Fruit fly (Drosophila melanogaster) whole organism, embryonic: ENCODE measurements around the gene CG13884.

Experiments used
- ATbp ChIP-seq: fragments of 200-800 bp; sonication (Bioruptor generic); optimal IDR thresholded peaks from 2 replicates; lab custom pipeline; 2017; ENCODE audit warnings: missing biosample characterization, mild to moderate bottlenecking, missing genetic modification characterization, missing genetic modification reagents
- Bgb ChIP-seq: fragments of 200-800 bp; sonication (Bioruptor generic); IDR thresholded peaks from 2 replicates; pipeline ENCODE4 v1.3.6; 2022; ENCODE audit warnings: missing biosample characterization, missing genetic modification characterization; ENCODE audit not compliant: partially characterized antibody
- CG10209 ChIP-seq: fragments of 200-800 bp; sonication (Bioruptor generic); optimal IDR thresholded peaks from 3 replicates; lab custom pipeline; 2017; ENCODE audit warnings: missing biosample characterization, mild to moderate bottlenecking, missing genetic modification characterization, missing genetic modification reagents
- CG10565 ChIP-seq: fragments of 200-800 bp; sonication (Bioruptor generic); optimal IDR thresholded peaks from 3 replicates; lab custom pipeline; 2016; ENCODE audit warnings: missing biosample characterization, mild to moderate bottlenecking, missing genetic modification characterization
- CG11456 ChIP-seq: fragments of 200-800 bp; sonication (Bioruptor generic); IDR thresholded peaks from 3 replicates; pipeline ENCODE4 v1.3.6; 2022; ENCODE audit warnings: missing biosample characterization, missing genetic modification characterization
- CG14710 ChIP-seq: fragments of 200-800 bp; sonication (Bioruptor generic); optimal IDR thresholded peaks from 3 replicates; lab custom pipeline; 2019; ENCODE audit warnings: missing biosample characterization, mild to moderate bottlenecking, missing genetic modification characterization, moderate library complexity
- CG15073 ChIP-seq: fragments of 200-800 bp; sonication (Bioruptor generic); optimal IDR thresholded peaks from 2 replicates; lab custom pipeline; 2016; ENCODE audit warnings: missing biosample characterization, missing genetic modification characterization
- CG17186 ChIP-seq: fragments of 200-800 bp; sonication (Bioruptor generic); optimal IDR thresholded peaks from 3 replicates; lab custom pipeline; 2017; ENCODE audit warnings: missing biosample characterization, missing genetic modification reagents, missing genetic modification characterization
- CG17829 ChIP-seq: fragments of 200-800 bp; optimal IDR thresholded peaks from 2 replicates; lab custom pipeline; 2019; ENCODE audit warnings: missing biosample characterization, mild to moderate bottlenecking, missing genetic modification characterization, moderate library complexity
- CG31365 ChIP-seq: fragments of 200-800 bp; sonication (Bioruptor generic); optimal IDR thresholded peaks from 2 replicates; lab custom pipeline; 2018; ENCODE audit warnings: missing biosample characterization, mild to moderate bottlenecking, missing genetic modification characterization
- CG3163 ChIP-seq: fragments of 200-800 bp; sonication (Bioruptor generic); optimal IDR thresholded peaks from 3 replicates; lab custom pipeline; 2016; ENCODE audit warnings: missing biosample characterization, missing genetic modification characterization
- CG32767 ChIP-seq: fragments of 200-800 bp; sonication (Bioruptor generic); IDR thresholded peaks from 2 replicates; pipeline ENCODE4 v1.3.6; 2022; ENCODE audit warnings: missing biosample characterization, missing genetic modification characterization
- CG4282 ChIP-seq: fragments of 200-800 bp; sonication (Bioruptor generic); optimal IDR thresholded peaks from 2 replicates; lab custom pipeline; 2016; ENCODE audit warnings: missing biosample characterization, missing genetic modification characterization
- CG5180 ChIP-seq: fragments of 200-800 bp; sonication (Bioruptor generic); optimal IDR thresholded peaks from 3 replicates; lab custom pipeline; 2017; ENCODE audit warnings: missing biosample characterization, missing genetic modification characterization, mild to moderate bottlenecking, moderate library complexity, missing genetic modification reagents
- CG6175 ChIP-seq: fragments of 200-800 bp; sonication (Bioruptor generic); IDR thresholded peaks from 3 replicates; pipeline ENCODE4 v1.3.6; 2022; ENCODE audit warnings: missing biosample characterization, missing genetic modification characterization
- CG6765 ChIP-seq: fragments of 200-800 bp; sonication (Bioruptor generic); optimal IDR thresholded peaks from 3 replicates; lab custom pipeline; 2017; ENCODE audit warnings: missing biosample characterization, mild to moderate bottlenecking, missing genetic modification characterization
- CG8924 ChIP-seq: fragments of 200-800 bp; optimal IDR thresholded peaks from 3 replicates; lab custom pipeline; 2019; ENCODE audit warnings: missing biosample characterization, mild to moderate bottlenecking, missing genetic modification characterization, moderate library complexity
- Chrac-16 ChIP-seq: fragments of 200-800 bp; sonication (Bioruptor generic); optimal IDR thresholded peaks from 3 replicates; lab custom pipeline; 2016; ENCODE audit warnings: missing biosample characterization, missing genetic modification characterization
- CoRest ChIP-seq: fragments of 200-800 bp; sonication (Bioruptor generic); optimal IDR thresholded peaks from 3 replicates; lab custom pipeline; 2018; ENCODE audit warnings: missing biosample characterization, mild to moderate bottlenecking, missing genetic modification characterization, moderate library complexity
- D ChIP-seq, 2 experiments: fragments of 200-800 bp in 1 of 2; fragments of >200 bp in 1 of 2; sonication (Bioruptor generic) in 1 of 2; optimal IDR thresholded peaks; 2 replicates in 1 of 2; 3 replicates in 1 of 2; lab custom pipeline; 2017; ENCODE audit warnings: mild to moderate bottlenecking in 1 of 2, missing biosample characterization in 1 of 2, missing genetic modification characterization in 1 of 2, missing genetic modification reagents in 1 of 2
- Ets97D ChIP-seq: fragments of 200-800 bp; sonication (Bioruptor generic); optimal IDR thresholded peaks from 3 replicates; lab custom pipeline; 2016; ENCODE audit warnings: missing biosample characterization, missing genetic modification characterization
- Fer2 ChIP-seq: fragments of 200-800 bp; sonication (Bioruptor generic); optimal IDR thresholded peaks from 2 replicates; lab custom pipeline; 2018; ENCODE audit warnings: missing biosample characterization, mild to moderate bottlenecking, missing genetic modification characterization, moderate library complexity
- HLH4C ChIP-seq: fragments of 200-800 bp; sonication (Bioruptor generic); IDR thresholded peaks from 3 replicates; pipeline ENCODE4 v1.3.6; 2022; ENCODE audit warnings: missing biosample characterization, missing genetic modification characterization; ENCODE audit not compliant: partially characterized antibody
- HLHmδ ChIP-seq: fragments of 200-800 bp; sonication (Bioruptor generic); optimal IDR thresholded peaks from 2 replicates; lab custom pipeline; 2018; ENCODE audit warnings: missing biosample characterization, mild to moderate bottlenecking, missing genetic modification characterization, moderate library complexity
- Jarid2 ChIP-seq: fragments of 200-800 bp; sonication (Bioruptor generic); optimal IDR thresholded peaks from 3 replicates; lab custom pipeline; 2017; ENCODE audit warnings: mild to moderate bottlenecking, missing biosample characterization, missing genetic modification reagents, missing genetic modification characterization
- Myb ChIP-seq: fragments of 200-800 bp; sonication (Bioruptor generic); optimal IDR thresholded peaks from 2 replicates; lab custom pipeline; 2016; ENCODE audit warnings: missing biosample characterization, missing genetic modification characterization
- Nf-YC ChIP-seq: fragments of 200-800 bp; optimal IDR thresholded peaks from 3 replicates; lab custom pipeline; 2019; ENCODE audit warnings: missing biosample characterization, mild to moderate bottlenecking, missing genetic modification characterization, moderate library complexity
- Oli ChIP-seq: fragments of 200-800 bp; sonication (Bioruptor generic); optimal IDR thresholded peaks from 2 replicates; lab custom pipeline; 2018; ENCODE audit warnings: missing biosample characterization, mild to moderate bottlenecking, missing genetic modification characterization, moderate library complexity
- Pdp1 ChIP-seq, 2 experiments: fragments of 200-800 bp; sonication (Bioruptor generic); optimal IDR thresholded peaks; 3 replicates each; lab custom pipeline; 2016; ENCODE audit warnings: missing biosample characterization in 2 of 2, missing genetic modification characterization in 2 of 2, mild to moderate bottlenecking in 1 of 2, moderate library complexity in 1 of 2
- Ravus ChIP-seq: fragments of 200-800 bp; sonication (Bioruptor generic); IDR thresholded peaks from 2 replicates; pipeline ENCODE4 v1.3.6; 2022; ENCODE audit warnings: missing biosample characterization, missing genetic modification characterization
- Side ChIP-seq: fragments of 200-800 bp; sonication (Bioruptor generic); optimal IDR thresholded peaks from 2 replicates; lab custom pipeline; 2016; ENCODE audit warnings: missing biosample characterization, missing genetic modification characterization
- al ChIP-seq: fragments of 200-800 bp; sonication (Bioruptor generic); IDR thresholded peaks from 2 replicates; pipeline ENCODE4 v1.3.6; 2022; ENCODE audit warnings: missing biosample characterization, missing genetic modification characterization
- ara ChIP-seq: fragments of 200-800 bp; sonication (Bioruptor generic); IDR thresholded peaks from 2 replicates; pipeline ENCODE4 v1.3.6; 2022; ENCODE audit warnings: missing biosample characterization, missing genetic modification characterization
- cad ChIP-seq: fragments of >200 bp; optimal IDR thresholded peaks from 2 replicates; lab custom pipeline; 2017; ENCODE audit warnings: missing biosample characterization, missing genetic modification characterization
- ftz-f1 ChIP-seq: fragments of 200-800 bp; sonication (Bioruptor generic); optimal IDR thresholded peaks from 2 replicates; lab custom pipeline; 2016; ENCODE audit warnings: missing biosample characterization, missing genetic modification characterization
- grn ChIP-seq: fragments of 200-800 bp; sonication (Bioruptor generic); optimal IDR thresholded peaks from 3 replicates; lab custom pipeline; 2017; ENCODE audit warnings: missing biosample characterization, missing genetic modification characterization
- gt ChIP-seq: fragments of 200-800 bp; sonication (Bioruptor generic); IDR thresholded peaks from 2 replicates; pipeline ENCODE4 v1.3.6; 2022; ENCODE audit warnings: missing biosample characterization, missing genetic modification characterization
- hb ChIP-seq: fragments of 200-800 bp; sonication (Bioruptor generic); IDR thresholded peaks from 3 replicates; pipeline ENCODE4 v1.3.6; 2022; ENCODE audit warnings: missing biosample characterization, missing genetic modification characterization; ENCODE audit not compliant: partially characterized antibody
- hbn ChIP-seq: fragments of 200-800 bp; sonication (Bioruptor generic); IDR thresholded peaks from 2 replicates; pipeline ENCODE4 v1.3.6; 2022; ENCODE audit warnings: missing biosample characterization, missing genetic modification characterization; ENCODE audit not compliant: partially characterized antibody
- mam ChIP-seq: fragments of 200-800 bp; sonication (Bioruptor generic); optimal IDR thresholded peaks from 3 replicates; lab custom pipeline; 2016; ENCODE audit warnings: missing biosample characterization, missing genetic modification characterization
- pfk ChIP-seq: fragments of 200-800 bp; sonication (Bioruptor generic); optimal IDR thresholded peaks from 2 replicates; lab custom pipeline; 2018; ENCODE audit warnings: missing biosample characterization, mild to moderate bottlenecking, missing genetic modification characterization, moderate library complexity
- phol ChIP-seq: fragments of 200-800 bp; sonication (Bioruptor generic); optimal IDR thresholded peaks from 3 replicates; lab custom pipeline; 2018; ENCODE audit warnings: missing biosample characterization, mild to moderate bottlenecking, missing genetic modification characterization, moderate library complexity
- sens ChIP-seq: fragments of 200-800 bp; sonication (Bioruptor generic); peaks from one replicate; lab custom pipeline; 2016; ENCODE audit warnings: missing biosample characterization, missing genetic modification characterization
- seq ChIP-seq: fragments of 200-800 bp; sonication (Bioruptor generic); IDR thresholded peaks from 2 replicates; pipeline ENCODE4 v1.3.6; 2022; ENCODE audit warnings: missing biosample characterization, missing genetic modification characterization
- stc ChIP-seq: fragments of 200-800 bp; sonication (Bioruptor generic); IDR thresholded peaks from 2 replicates; pipeline ENCODE4 v1.3.6; 2022; ENCODE audit warnings: missing biosample characterization, missing genetic modification characterization
- sug ChIP-seq: fragments of 200-800 bp; optimal IDR thresholded peaks from 2 replicates; lab custom pipeline; 2019; ENCODE audit warnings: missing biosample characterization, mild to moderate bottlenecking, missing genetic modification characterization, moderate library complexity
- ttk ChIP-seq: fragments of 200-800 bp; sonication (Bioruptor generic); IDR thresholded peaks from 2 replicates; pipeline ENCODE4 v2.1.2; 2022; ENCODE audit warnings: missing biosample characterization, missing genetic modification characterization

The CG13884 gene

DNA sequence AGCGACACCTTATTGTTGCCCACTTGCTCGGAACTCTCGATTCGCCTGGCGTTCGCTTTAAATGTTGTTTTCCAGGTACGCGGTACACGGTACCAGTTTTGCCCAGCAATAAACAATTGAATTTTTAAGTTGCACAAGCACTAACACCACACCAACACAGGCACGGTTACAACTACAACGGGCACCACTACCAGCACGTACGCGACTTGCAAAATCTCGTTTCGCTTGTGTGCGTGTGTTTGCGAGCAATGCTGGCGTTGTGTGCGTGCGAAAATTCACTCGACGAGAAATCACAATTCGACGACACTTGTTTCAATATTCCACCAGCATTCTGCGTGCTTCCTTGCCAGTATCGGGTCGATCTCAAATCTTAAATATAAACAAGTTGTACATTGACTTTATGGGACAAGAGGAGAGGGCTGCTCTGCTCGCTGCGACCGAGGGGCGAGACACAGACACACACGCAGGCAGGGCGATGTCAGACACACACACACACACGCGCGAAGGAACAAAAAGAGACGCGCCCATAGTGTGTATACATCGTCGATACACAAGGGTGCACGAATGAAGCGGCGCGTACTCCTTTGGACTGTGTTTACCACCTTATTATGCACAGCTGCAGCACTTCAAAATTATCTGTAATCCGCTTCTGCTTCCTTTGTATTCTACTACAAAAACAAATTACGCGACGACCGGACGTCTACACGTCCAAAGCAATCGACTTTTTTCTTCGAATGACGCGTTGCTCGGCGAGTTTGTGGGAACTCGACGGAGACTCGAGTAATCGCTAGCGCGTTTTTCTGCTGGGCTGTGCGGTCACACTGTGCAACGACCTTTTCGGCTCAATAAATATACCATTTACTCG is 46.9 kb downstream of the CG13884 start, which contains the start of gene fwd (continued):
- TF ChIP-seq HLH4C (peak; percentile 26; the same call in 1 of the 3 replicates), CG3163 (GFP tag; lab: Kevin White, UChicago) (peak; percentile 38), CG14710 (peak; percentile 91), Jarid2 (GFP tag; lab: Kevin White, UChicago) (peak; percentile 90), Myb (peak; percentile 98), Ets97D (GFP tag; lab: Kevin White, UChicago) (peak; percentile 88), seq (GFP tag; lab: Robert Waterston, UW) (no peak; the same call in 1 of the 2 replicates), gt (GFP tag; lab: Robert Waterston, UW) (no peak), ttk (peak; percentile 14; the same call in 1 of the 2 replicates), Chrac-16 (GFP tag; lab: Kevin White, UChicago) (no peak), sens (peak; percentile 87), Fer2 (no peak), CG6175 (GFP tag; lab: Robert Waterston, UW) (no peak), CG8924 (peak; percentile 76), CG11456 (no peak), CG17186 (GFP tag; lab: Kevin White, UChicago) (peak; percentile 76), CG4282 (GFP tag; lab: Kevin White, UChicago) (peak; percentile 63), sug (tag; lab: Kevin White, UChicago) (peak; percentile 45), CG32767 (peak; percentile 87), D (optimal IDR thresholded peaks at IDR 0.05; lab: Kevin White, UChicago) (peak; percentile 96), D (GFP tag; optimal IDR thresholded peaks at IDR 0.05; lab: Kevin White, UChicago) (peak; percentile 62), ftz-f1 (GFP tag; lab: Kevin White, UChicago) (peak; percentile 56), ara (GFP tag; lab: Robert Waterston, UW) (peak; percentile 36; the same call in 1 of the 2 replicates), Bgb (peak; percentile 41; the same call in 1 of the 2 replicates), ATbp (no peak), Ravus (GFP tag; lab: Robert Waterston, UW) (no peak), CG17829 (peak; percentile 70), pfk (GFP tag; lab: Kevin White, UChicago) (peak; percentile 51), CG10565 (GFP tag; lab: Kevin White, UChicago) (no peak), hbn (GFP tag; lab: Robert Waterston, UW) (0 out of 2 replicates have a peak, but pooled peaks have one; percentile 20), CG10209 (no peak), al (GFP tag; lab: Robert Waterston, UW) (no peak), Nf-YC (tag; lab: Kevin White, UChicago) (peak; percentile 61), CG31365 (peak; percentile 14), stc (GFP tag; lab: Robert Waterston, UW) (no peak), CoRest (peak; percentile 39), cad (GFP tag; lab: Kevin White, UChicago) (peak; percentile 40), Side (GFP tag; lab: Kevin White, UChicago) (peak; percentile 8), phol (peak; percentile 46), mam (GFP tag; lab: Kevin White, UChicago) (peak; percentile 14), grn (no peak), Oli (no peak), CG15073 (GFP tag; lab: Kevin White, UChicago) (no peak), CG6765 (GFP tag; lab: Kevin White, UChicago) (peak; percentile 28), CG5180 (GFP tag; lab: Kevin White, UChicago) (no peak), hb (no peak), HLHmδ (GFP tag; lab: Kevin White, UChicago) (peak; percentile 33), Pdp1 (GFP tag; optimal IDR thresholded peaks at IDR 0.05; lab: Kevin White, UChicago) (peak in 1 of 2 experiments; percentile 82)
